Fruit fly (Drosophila melanogaster) whole organism, pupa: ENCODE results near the gene Nup35.

Experiments used
- CG12605 ChIP-seq: fragments of 200-800 bp; sonication (Bioruptor generic); IDR thresholded peaks from 2 replicates; pipeline ENCODE4 v1.3.6; 2022; ENCODE audit warnings: missing biosample characterization, missing genetic modification characterization
- CG9948 ChIP-seq: fragments of 200-800 bp; sonication (Bioruptor generic); optimal IDR thresholded peaks from 2 replicates; lab custom pipeline; 2018; ENCODE audit warnings: missing biosample characterization, mild to moderate bottlenecking, missing genetic modification characterization, moderate library complexity
- D1 ChIP-seq: fragments of 200-800 bp; sonication (Bioruptor generic); optimal IDR thresholded peaks from 2 replicates; lab custom pipeline; 2018; ENCODE audit warnings: missing biosample characterization, mild to moderate bottlenecking, missing genetic modification characterization, moderate library complexity
- EcR ChIP-seq: fragments of 200-800 bp; sonication (Bioruptor generic); optimal IDR thresholded peaks from 3 replicates; lab custom pipeline; 2019; ENCODE audit warnings: missing biosample characterization, missing genetic modification characterization, mild to moderate bottlenecking, moderate library complexity, missing genetic modification reagents
- Snoo ChIP-seq: fragments of 200-800 bp; sonication (Bioruptor generic); optimal IDR thresholded peaks from 3 replicates; lab custom pipeline; 2017; ENCODE audit warnings: missing biosample characterization, mild to moderate bottlenecking, missing genetic modification characterization, inconsistent platforms
- fd96Ca ChIP-seq: fragments of 200-800 bp; sonication (Bioruptor generic); IDR thresholded peaks from 3 replicates; pipeline ENCODE4 v1.3.6; 2022; ENCODE audit warnings: missing biosample characterization, missing genetic modification characterization
- gl ChIP-seq: fragments of 200-800 bp; sonication (Bioruptor generic); optimal IDR thresholded peaks from 2 replicates; lab custom pipeline; 2018; ENCODE audit warnings: missing biosample characterization, mild to moderate bottlenecking, missing genetic modification characterization

dm6 chrX:18647961-18648360 lies at the start of gene Nup35:
- TF ChIP-seq D1 (tag; lab: Kevin White, UChicago) (no peak), Snoo (no peak), CG9948 (tag; lab: Kevin White, UChicago) (no peak), gl (tag; lab: Kevin White, UChicago) (no peak), CG12605 (GFP tag; lab: Robert Waterston, UW) (no peak), fd96Ca (GFP tag; lab: Robert Waterston, UW) (no peak), EcR (no peak)
